Worm (Caenorhabditis elegans) whole organism, L1 larva: ENCODE results near the gene btbd-10.
A peak's percentile ranks its signal among the peaks of the same experiment; 100 is the strongest.

Experiments
- C34B4.2 ChIP-seq: sonication (generic microtip); optimal IDR thresholded peaks from 2 replicates; lab custom pipeline; 2017; ENCODE audit warnings: mild to moderate bottlenecking, missing genetic modification characterization, missing compliant biosample characterization
- aha-1 ChIP-seq: fragments of 150-350 bp; optimal IDR thresholded peaks from 2 replicates; lab custom pipeline; 2014; ENCODE audit warnings: missing biosample characterization, missing genetic modification characterization
- aly-2 ChIP-seq: fragments of 150-350 bp; optimal IDR thresholded peaks from 2 replicates; lab custom pipeline; 2014; ENCODE audit warnings: missing biosample characterization, missing genetic modification characterization
- ama-1 ChIP-seq: fragments of 150-350 bp; optimal IDR thresholded peaks from 2 replicates; lab custom pipeline; 2014
- ceh-88 ChIP-seq: fragments of 200-800 bp; sonication (Bioruptor generic); IDR thresholded peaks from 2 replicates; pipeline ENCODE4 v1.3.6; 2022; ENCODE audit warnings: missing genetic modification characterization, missing compliant biosample characterization
- ces-1 ChIP-seq: fragments of 150-350 bp; optimal IDR thresholded peaks from 2 replicates; lab custom pipeline; 2014; ENCODE audit warnings: missing biosample characterization, missing genetic modification reagents, missing genetic modification characterization
- dpl-1 ChIP-seq, 3 experiments: fragments of 150-350 bp in 2 of 3; sonication (generic microtip) in 1 of 3; optimal IDR thresholded peaks; 2 replicates each; lab custom pipeline; 2014 to 2017; ENCODE audit warnings: missing biosample characterization in 3 of 3, missing genetic modification characterization in 3 of 3, missing genetic modification reagents in 3 of 3
- efl-1 ChIP-seq, 4 experiments: fragments of 150-350 bp; optimal IDR thresholded peaks in 3 of 4; peaks in 1 of 4; 1 replicate in 1 of 4; 2 replicates in 3 of 4; lab custom pipeline; 2014; ENCODE audit warnings: missing biosample characterization in 2 of 4, missing genetic modification characterization in 2 of 4, missing genetic modification reagents in 2 of 4
- efl-3 ChIP-seq: fragments of 200-800 bp; sonication (Bioruptor generic); optimal IDR thresholded peaks from 2 replicates; lab custom pipeline; 2018; ENCODE audit warnings: mild to moderate bottlenecking, missing genetic modification characterization, missing compliant biosample characterization
- egl-13 ChIP-seq: sonication (generic microtip); optimal IDR thresholded peaks from 2 replicates; lab custom pipeline; 2016; ENCODE audit warnings: missing genotype, missing genetic modification reagents, missing genetic modification characterization, missing compliant biosample characterization
- egl-27 ChIP-seq, 2 experiments: fragments of 150-350 bp in 1 of 2; sonication (generic microtip); optimal IDR thresholded peaks; 3 replicates each; lab custom pipeline; 2017 to 2018; ENCODE audit warnings: missing biosample characterization in 2 of 2, missing genetic modification characterization in 2 of 2, missing genetic modification reagents in 2 of 2
- elt-2 ChIP-seq: sonication (generic microtip); optimal IDR thresholded peaks from 2 replicates; lab custom pipeline; 2016; ENCODE audit warnings: missing genetic modification characterization, mild to moderate bottlenecking, inconsistent platforms, missing compliant biosample characterization, missing genetic modification reagents
- fkh-4 ChIP-seq: sonication (generic microtip); optimal IDR thresholded peaks from 2 replicates; lab custom pipeline; 2016; ENCODE audit warnings: missing compliant biosample characterization, missing genetic modification characterization, borderline replicate concordance
- fkh-8 ChIP-seq: sonication (generic microtip); optimal IDR thresholded peaks from 2 replicates; lab custom pipeline; 2016; ENCODE audit warnings: mild to moderate bottlenecking, missing genetic modification characterization, missing compliant biosample characterization
- jun-1 ChIP-seq: fragments of 150-350 bp; optimal IDR thresholded peaks from 2 replicates; lab custom pipeline; 2014; ENCODE audit warnings: missing biosample characterization, missing genetic modification reagents, missing genetic modification characterization
- lin-14 ChIP-seq: fragments of 200-800 bp; sonication (Bioruptor generic); optimal IDR thresholded peaks from 2 replicates; lab custom pipeline; 2018; ENCODE audit warnings: mild to moderate bottlenecking, missing genetic modification characterization, moderate library complexity, missing compliant biosample characterization
- lin-39 ChIP-seq: fragments of 150-350 bp; optimal IDR thresholded peaks from 2 replicates; lab custom pipeline; 2014; ENCODE audit warnings: missing biosample characterization, missing genetic modification reagents, missing genetic modification characterization
- lir-3 ChIP-seq: sonication (generic microtip); optimal IDR thresholded peaks from 2 replicates; lab custom pipeline; 2016; ENCODE audit warnings: mild to moderate bottlenecking, missing genetic modification characterization, moderate library complexity, missing compliant biosample characterization; ENCODE audit not compliant: poor library complexity
- lsy-2 ChIP-seq, 2 experiments: fragments of 150-350 bp; optimal IDR thresholded peaks; 2 replicates each; lab custom pipeline; 2014; ENCODE audit warnings: missing biosample characterization in 2 of 2, missing genetic modification characterization in 2 of 2
- mdl-1 ChIP-seq, 2 experiments: fragments of 150-350 bp; optimal IDR thresholded peaks; 2 replicates each; lab custom pipeline; 2014 to 2017; ENCODE audit warnings: missing biosample characterization in 2 of 2, missing genetic modification characterization in 2 of 2, inconsistent platforms in 1 of 2
- nhr-11 ChIP-seq: fragments of 150-350 bp; optimal IDR thresholded peaks from 2 replicates; lab custom pipeline; 2014; ENCODE audit warnings: missing biosample characterization, missing genetic modification characterization
- nhr-12 ChIP-seq: sonication (generic microtip); optimal IDR thresholded peaks from 2 replicates; lab custom pipeline; 2017; ENCODE audit warnings: missing biosample characterization, missing genetic modification characterization
- nhr-19 ChIP-seq: fragments of 200-800 bp; sonication (Bioruptor generic); conservative IDR thresholded peaks from 2 replicates; pipeline ENCODE4 v1.3.6; 2022; ENCODE audit warnings: missing genetic modification characterization, missing compliant biosample characterization
- nhr-20 ChIP-seq: sonication (generic microtip); optimal IDR thresholded peaks from 2 replicates; lab custom pipeline; 2016; ENCODE audit warnings: mild to moderate bottlenecking, missing genetic modification characterization, missing compliant biosample characterization
- nhr-237 ChIP-seq: fragments of 150-350 bp; optimal IDR thresholded peaks from 2 replicates; lab custom pipeline; 2014; ENCODE audit warnings: missing biosample characterization, missing genetic modification characterization
- nhr-71 ChIP-seq: sonication (generic microtip); optimal IDR thresholded peaks from 2 replicates; lab custom pipeline; 2016; ENCODE audit warnings: mild to moderate bottlenecking, missing genetic modification characterization, moderate library complexity, missing compliant biosample characterization
- nhr-85 ChIP-seq: sonication (generic microtip); peaks from one replicate; lab custom pipeline; 2016; ENCODE audit warnings: missing genetic modification characterization, inconsistent platforms, missing compliant biosample characterization
- nhr-90 ChIP-seq: sonication (generic microtip); optimal IDR thresholded peaks from 2 replicates; lab custom pipeline; 2016; ENCODE audit warnings: mild to moderate bottlenecking, missing genetic modification characterization, missing compliant biosample characterization; ENCODE audit not compliant: poor library complexity
- pag-3 ChIP-seq: sonication (generic microtip); optimal IDR thresholded peaks from 2 replicates; lab custom pipeline; 2017; ENCODE audit warnings: missing genetic modification characterization, mild to moderate bottlenecking, missing compliant biosample characterization, antibody characterized with exemption, borderline replicate concordance; ENCODE audit not compliant: insufficient read depth
- rnt-1 ChIP-seq: sonication (generic microtip); optimal IDR thresholded peaks from 2 replicates; lab custom pipeline; 2016; ENCODE audit warnings: mild to moderate bottlenecking, missing genetic modification characterization, moderate library complexity, missing compliant biosample characterization
- skn-1 ChIP-seq: fragments of 150-350 bp; optimal IDR thresholded peaks from 2 replicates; lab custom pipeline; 2014; ENCODE audit warnings: missing biosample characterization, missing genetic modification characterization
- snpc-4 ChIP-seq: fragments of 150-350 bp; optimal IDR thresholded peaks from 2 replicates; lab custom pipeline; 2014; ENCODE audit warnings: missing biosample characterization, missing genetic modification characterization
- snu-23 ChIP-seq: sonication (generic microtip); optimal IDR thresholded peaks from 2 replicates; lab custom pipeline; 2016; ENCODE audit warnings: missing genetic modification characterization, missing compliant biosample characterization
- swsn-7 ChIP-seq: sonication (generic microtip); optimal IDR thresholded peaks from 2 replicates; lab custom pipeline; 2016; ENCODE audit warnings: missing genetic modification characterization, missing compliant biosample characterization
- tbx-2 ChIP-seq: sonication (generic microtip); optimal IDR thresholded peaks from 2 replicates; lab custom pipeline; 2016; ENCODE audit warnings: missing genetic modification characterization, missing compliant biosample characterization
- tlp-1 ChIP-seq: fragments of 150-350 bp; optimal IDR thresholded peaks from 2 replicates; lab custom pipeline; 2014; ENCODE audit warnings: missing biosample characterization, missing genetic modification characterization
- unc-86 ChIP-seq: sonication (generic microtip); optimal IDR thresholded peaks from 2 replicates; lab custom pipeline; 2016; ENCODE audit warnings: missing genetic modification characterization, missing compliant biosample characterization
- unc-98 ChIP-seq: fragments of 200-800 bp; sonication (Bioruptor generic); IDR thresholded peaks from 2 replicates; pipeline ENCODE4 v1.3.6; 2022; ENCODE audit warnings: missing genetic modification characterization, missing compliant biosample characterization
- zip-4 ChIP-seq: fragments of 200-800 bp; sonication (Bioruptor generic); optimal IDR thresholded peaks from 2 replicates; lab custom pipeline; 2018; ENCODE audit warnings: mild to moderate bottlenecking, missing genetic modification characterization, moderate library complexity, missing compliant biosample characterization
- ztf-11 ChIP-seq, 2 experiments: sonication (generic microtip); optimal IDR thresholded peaks; 2 replicates each; lab custom pipeline; 2016 to 2017; ENCODE audit warnings: missing genetic modification characterization in 2 of 2, missing biosample characterization in 1 of 2, missing compliant biosample characterization in 1 of 2

The btbd-10 gene

DNA sequence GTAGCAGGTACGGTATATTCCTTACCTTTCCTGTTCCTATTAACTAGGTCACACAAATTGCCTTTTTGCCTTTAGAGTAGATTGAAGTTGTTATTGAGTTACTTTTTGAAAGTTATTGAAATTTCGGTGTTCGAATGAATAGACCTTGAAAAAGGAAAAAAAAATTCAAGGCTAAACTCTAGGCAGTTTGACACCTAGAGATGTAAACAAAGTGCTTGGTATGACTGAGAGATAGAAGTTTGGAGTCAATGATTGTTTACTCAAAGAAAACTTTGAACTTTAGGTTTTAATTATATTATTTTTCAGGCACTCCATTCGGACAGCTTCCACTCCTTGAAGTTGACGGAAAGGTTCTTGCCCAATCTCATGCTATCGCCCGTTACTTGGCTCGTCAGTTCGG lies 22.3 kb upstream of the btbd-10 start:
- TF ChIP-seq efl-3 (GFP tag; lab: Kevin White, UChicago) (no peak), aly-2 (no peak), nhr-20 (tag; lab: Kevin White, UChicago) (peak; percentile 39)
- TF ChIP-seq, all 84 proteins: peak for 1

DNA sequence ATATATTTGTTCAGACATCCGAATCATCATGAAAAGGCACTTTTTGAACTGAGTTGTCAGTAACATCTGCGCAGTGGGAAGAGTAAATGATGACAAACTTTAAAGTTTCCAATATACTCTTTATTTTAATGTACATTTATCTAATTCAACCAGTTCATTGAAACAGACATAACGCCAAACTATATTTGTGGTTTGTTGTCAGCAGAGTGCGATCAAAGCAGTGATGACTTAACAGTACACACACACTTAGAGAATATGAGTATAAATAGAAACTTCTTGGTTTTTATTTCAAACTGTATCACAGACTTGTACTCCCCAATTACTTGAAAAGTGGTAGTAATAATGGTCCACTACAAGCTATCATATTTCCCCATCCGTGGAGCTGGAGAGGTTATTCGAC lies 21.4 kb upstream of the btbd-10 start, which contains the start of gene gst-8:
Gene gst-8, plus strand, starts transcription at position 301 of the 400 bp plus-strand sequence.
- TF ChIP-seq nhr-237 (tag; lab: Kevin White, UChicago) (no peak), elt-2 (tag; lab: Kevin White, UChicago) (peak; percentile 10)

DNA sequence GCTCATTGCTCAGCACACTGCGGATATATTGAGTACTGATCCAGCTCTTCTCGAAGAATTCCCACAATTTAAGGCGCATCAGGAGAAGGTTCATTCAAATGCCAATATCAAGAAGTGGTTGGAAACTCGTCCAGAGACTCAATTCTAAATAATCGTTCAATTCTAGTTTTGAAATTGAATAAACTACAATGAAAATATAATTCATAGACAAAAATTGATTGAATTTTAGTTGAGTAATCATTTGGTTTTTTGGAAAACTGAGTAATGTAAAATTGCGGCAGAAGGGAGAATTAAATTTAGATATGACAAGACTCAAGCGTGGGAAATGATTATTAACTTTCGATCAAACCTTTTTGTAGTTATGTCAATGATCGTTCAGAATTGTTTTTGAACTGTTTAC lies 20.4 kb upstream of the btbd-10 start:
- TF ChIP-seq snpc-4 (tag; lab: Kevin White, UChicago) = no peak
- TF ChIP-seq efl-1 (optimal IDR thresholded peaks at IDR 0.05; lab: Kevin White, UChicago) = no peak
- peak in 1 of 2 experiments; percentile 52 for TF ChIP-seq efl-1 (GFP tag; optimal IDR thresholded peaks at IDR 0.05 in 1 of 2; lab: Kevin White, UChicago)

DNA sequence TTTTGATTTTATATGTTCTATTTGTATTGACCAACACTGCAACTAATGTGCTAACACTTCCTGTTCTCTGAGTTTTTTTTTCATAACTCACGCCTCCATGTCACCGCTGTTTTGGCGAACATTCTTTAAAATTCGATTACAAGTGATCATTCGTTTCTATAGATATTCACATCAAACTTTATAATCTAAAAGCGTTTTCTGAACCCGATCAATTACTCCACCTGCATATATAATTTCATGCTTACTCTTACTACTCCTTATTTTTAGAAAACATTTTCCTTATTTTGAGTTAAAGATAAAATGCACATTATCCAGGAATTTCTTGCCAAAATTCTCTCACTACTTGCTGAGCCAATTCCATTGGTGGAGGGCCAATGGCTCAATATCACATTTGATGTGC lies 18.8 kb upstream of the btbd-10 start, which contains the start of gene R05F9.7:
Gene R05F9.7, plus strand, starts transcription at position 301 of the 400 bp plus-strand sequence.
- TF ChIP-seq C34B4.2 (tag; lab: Kevin White, UChicago) = no peak
- no peak for TF ChIP-seq jun-1 (tag; lab: Kevin White, UChicago)
- TF ChIP-seq snpc-4 (tag; lab: Kevin White, UChicago) = no peak
- no peak for TF ChIP-seq ztf-11 (tag; optimal IDR thresholded peaks at IDR 0.05; lab: Kevin White, UChicago)
- TF ChIP-seq tbx-2 (tag; lab: Kevin White, UChicago) = no peak
- TF ChIP-seq nhr-90 (tag; lab: Kevin White, UChicago) = no peak
- TF ChIP-seq nhr-20 (tag; lab: Kevin White, UChicago) = no peak
- TF ChIP-seq zip-4 (GFP tag; lab: Kevin White, UChicago) = no peak
- TF ChIP-seq egl-13 (tag; lab: Kevin White, UChicago) = no peak
- no peak for TF ChIP-seq unc-86 (tag; lab: Kevin White, UChicago)
- no peak for TF ChIP-seq aha-1 (tag; lab: Kevin White, UChicago)
- TF ChIP-seq ces-1 = no peak
- TF ChIP-seq lsy-2 (tag; optimal IDR thresholded peaks at IDR 0.05; lab: Kevin White, UChicago) = no peak
- no peak for TF ChIP-seq nhr-19
- TF ChIP-seq ceh-88 (GFP tag; lab: Robert Waterston, UW) = no peak
- no peak for TF ChIP-seq egl-27 (tag; optimal IDR thresholded peaks at IDR 0.05; lab: Kevin White, UChicago)
- no peak for TF ChIP-seq fkh-4 (tag; lab: Kevin White, UChicago)
- TF ChIP-seq ama-1 (lab: Kevin White, UChicago) = no peak
- TF ChIP-seq pag-3 (tag; lab: Kevin White, UChicago) = no peak
- TF ChIP-seq fkh-8 = no peak

DNA sequence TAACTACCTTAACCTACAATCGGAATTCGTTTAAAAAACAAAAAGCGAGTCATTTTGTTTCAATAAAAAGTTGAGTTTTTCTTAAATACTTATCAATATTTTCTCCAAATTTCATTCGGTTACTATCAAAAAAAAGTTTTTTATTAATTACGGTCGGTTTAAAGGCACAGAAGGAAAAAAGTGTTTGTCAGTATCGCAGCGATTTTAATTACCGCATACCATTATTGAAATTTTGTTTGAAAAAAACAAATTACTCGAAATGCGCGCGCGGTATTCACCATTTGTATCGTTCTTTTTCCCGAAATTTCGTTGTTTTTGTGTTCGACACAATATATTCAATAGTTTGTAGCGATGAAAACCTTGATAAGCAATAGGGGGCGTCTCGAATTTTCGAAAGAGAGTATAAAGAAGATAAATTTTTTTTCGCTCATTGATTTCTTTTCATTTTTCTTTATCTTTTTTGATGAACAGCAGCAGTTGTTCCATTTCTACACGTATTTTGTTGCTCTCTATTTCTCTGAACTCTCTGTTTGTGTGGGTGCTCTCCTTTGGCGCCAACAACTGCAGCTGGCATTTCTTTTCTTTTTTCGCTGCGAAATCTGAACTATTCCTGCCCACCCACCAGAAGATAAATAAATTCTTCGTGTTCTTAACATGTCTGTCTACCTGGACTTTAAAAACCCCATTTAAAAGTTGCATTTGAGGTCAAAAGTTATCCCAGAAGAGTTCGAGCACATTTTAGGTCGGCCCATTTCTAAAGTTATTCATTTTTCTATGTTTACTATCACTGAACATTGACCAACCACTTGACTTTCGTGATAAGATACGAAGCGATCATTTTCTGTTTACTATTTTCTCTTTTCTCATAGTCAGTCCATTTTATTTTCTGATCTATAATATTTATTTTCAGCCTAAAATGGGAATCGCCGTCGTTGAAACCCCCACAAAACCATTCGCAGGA lies 16.0 kb upstream of the btbd-10 start, which contains the start of gene pgm-1:
Gene pgm-1, plus strand, starts transcription at position 911 of the 961 bp plus-strand sequence.
- TF ChIP-seq efl-3 (GFP tag; lab: Kevin White, UChicago) (no peak), dpl-1 (GFP tag; optimal IDR thresholded peaks at IDR 0.05; lab: Kevin White, UChicago) (peak in 2 of 3 experiments; percentile 16 to 38), nhr-71 (tag; lab: Kevin White, UChicago) (peak; percentile 70), mdl-1 (tag; optimal IDR thresholded peaks at IDR 0.05; lab: Kevin White, UChicago) (no peak), nhr-85 (tag; lab: Kevin White, UChicago) (peak; percentile 6), snpc-4 (tag; lab: Kevin White, UChicago) (no peak), skn-1 (no peak), lin-39 (tag; lab: Kevin White, UChicago) (peak; percentile 9), egl-27 (tag; optimal IDR thresholded peaks at IDR 0.05; lab: Kevin White, UChicago) (no peak), nhr-12 (no peak), rnt-1 (tag; lab: Kevin White, UChicago) (peak; percentile 58), swsn-7 (tag; lab: Kevin White, UChicago) (peak; percentile 7), snu-23 (peak; percentile 45), nhr-237 (tag; lab: Kevin White, UChicago) (no peak), nhr-20 (tag; lab: Kevin White, UChicago) (peak; percentile 42), tlp-1 (tag; lab: Kevin White, UChicago) (no peak), lir-3 (no peak), nhr-11 (tag; lab: Kevin White, UChicago) (no peak), fkh-4 (tag; lab: Kevin White, UChicago) (no peak), elt-2 (tag; lab: Kevin White, UChicago) (peak; percentile 45), lin-14 (peak; percentile 90), unc-98 (GFP tag; lab: Robert Waterston, UW) (no peak), lsy-2 (tag; optimal IDR thresholded peaks at IDR 0.05; lab: Kevin White, UChicago) (peak; percentile 7 to 51)
